Worm (Caenorhabditis elegans): ENCODE data around the gene R07E3.1.

Gene R07E3.1

ce11 chrX:10304178-10304577 lies 36.8 kb downstream of the R07E3.1 start, which contains the start of gene fipr-21:
Gene fipr-21 (plus strand): TSS chrX:10304529.
- TF ChIP-seq dao-5 (tag; optimal IDR thresholded peaks at IDR 0.05) (no peak), him-1 (tag; optimal IDR thresholded peaks at IDR 0.05) (no peak), W03F9.2 (tag; optimal IDR thresholded peaks at IDR 0.05) (no peak)

ce11 chrX:10302430-10302829 lies 38.5 kb downstream of the R07E3.1 start, which contains the start of gene fip-5:
Gene fip-5 (plus strand): TSS chrX:10302741.
- TF ChIP-seq him-1 (tag; optimal IDR thresholded peaks at IDR 0.05) (no peak), dao-5 (tag; optimal IDR thresholded peaks at IDR 0.05) (no peak), W03F9.2 (tag; optimal IDR thresholded peaks at IDR 0.05) (no peak)

DNA sequence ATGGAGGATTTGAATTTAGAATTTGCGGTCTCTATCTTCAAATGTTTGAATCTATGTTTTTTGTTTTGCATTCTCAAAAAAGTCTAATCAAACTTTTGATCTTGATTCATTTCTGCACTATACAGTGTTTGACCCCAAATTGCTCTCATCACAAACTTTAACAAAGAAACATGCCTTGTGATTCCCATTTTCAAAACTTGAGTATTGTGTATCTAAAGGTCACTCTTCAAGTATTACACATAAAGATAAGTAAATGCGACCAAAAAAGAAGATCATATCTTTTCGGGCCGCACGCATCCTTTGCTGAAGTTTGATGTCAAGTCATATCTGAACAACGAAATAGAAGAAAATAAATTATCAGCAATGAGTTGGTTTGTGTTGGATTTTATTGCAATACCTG lies 39.0 kb downstream of the R07E3.1 start:
- TF ChIP-seq dao-5 (tag; optimal IDR thresholded peaks at IDR 0.05) (no peak), W03F9.2 (tag; optimal IDR thresholded peaks at IDR 0.05) (no peak), him-1 (tag; optimal IDR thresholded peaks at IDR 0.05) (no peak)

DNA sequence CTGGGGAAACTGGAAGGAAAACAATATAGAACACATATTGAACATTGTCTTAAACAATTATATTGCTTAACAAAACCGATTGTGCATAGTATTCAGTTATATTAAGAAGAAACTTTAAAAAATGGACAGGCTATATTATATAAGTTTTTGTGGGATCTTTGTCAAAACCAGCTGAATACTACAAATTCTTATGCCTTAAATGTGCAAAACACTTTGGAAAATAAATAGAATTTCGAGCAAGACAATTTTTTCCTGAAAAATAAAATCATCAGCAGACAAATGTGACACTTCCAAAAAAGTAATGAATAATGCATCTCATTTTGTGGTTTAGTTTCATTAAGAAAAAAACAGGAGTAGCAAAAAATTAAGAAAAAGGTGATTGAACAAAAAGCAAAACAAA lies 43.6 kb downstream of the R07E3.1 start:
- TF ChIP-seq W03F9.2 (tag; optimal IDR thresholded peaks at IDR 0.05), result no peak
- TF ChIP-seq dao-5 (tag; optimal IDR thresholded peaks at IDR 0.05), result no peak
- no peak for TF ChIP-seq him-1 (tag; optimal IDR thresholded peaks at IDR 0.05)
